Worm (Caenorhabditis elegans) whole organism, L2 larva: ENCODE results near the gene lyst-1.

Experiments
- ama-1 ChIP-seq: fragments of 150-350 bp; optimal IDR thresholded peaks from 2 replicates; lab custom pipeline; 2018; ENCODE audit warnings: inconsistent platforms
- lin-39 ChIP-seq: fragments of 150-350 bp; optimal IDR thresholded peaks from 2 replicates; lab custom pipeline; 2014; ENCODE audit warnings: missing biosample characterization, missing genetic modification reagents, missing genetic modification characterization
- skn-1 ChIP-seq: sonication (generic microtip); optimal IDR thresholded peaks from 2 replicates; lab custom pipeline; 2017; ENCODE audit warnings: missing biosample characterization, missing genetic modification characterization
- ztf-1 ChIP-seq: fragments of 200-800 bp; sonication (Bioruptor generic); conservative IDR thresholded peaks from 2 replicates; pipeline ENCODE4 v1.3.6; 2022; ENCODE audit warnings: missing genetic modification characterization, missing compliant biosample characterization

- TF ChIP-seq ama-1 (lab: Kevin White, UChicago) (no peak), ztf-1 (GFP tag; lab: Robert Waterston, UW) (no peak), skn-1 (tag; lab: Kevin White, UChicago) (no peak), lin-39 (tag; lab: Kevin White, UChicago) (no peak)
Observed at ce11 chrX:12095200-12095599, 45.8 kb downstream of the lyst-1 start.
